Worm (Caenorhabditis elegans): ENCODE data around the gene C25H3.1.

The C25H3.1 gene

ce11 chrII:5698254-5698653 is 617 bp upstream of the C25H3.1 start:
- no peak for TF ChIP-seq dsc-1 (tag; optimal IDR thresholded peaks at IDR 0.05)
- TF ChIP-seq ceh-8 (GFP tag; optimal IDR thresholded peaks at IDR 0.05) = no peak
- TF ChIP-seq irx-1 (tag; optimal IDR thresholded peaks at IDR 0.05) = no peak
- no peak for TF ChIP-seq alr-1 (tag; optimal IDR thresholded peaks at IDR 0.05; ENCODE audit: borderline replicate concordance)
- TF ChIP-seq nhr-85 (tag) = peak; percentile 56
- no peak for TF ChIP-seq aly-2 (tag; optimal IDR thresholded peaks at IDR 0.05)
- TF ChIP-seq skn-1 (tag; optimal IDR thresholded peaks at IDR 0.05) = peak; percentile 4
- TF ChIP-seq ceh-63 (GFP tag; optimal IDR thresholded peaks at IDR 0.05) = no peak
- peak; percentile 33 for TF ChIP-seq nhr-47 (tag; optimal IDR thresholded peaks at IDR 0.05)
- TF ChIP-seq aha-1 (tag; optimal IDR thresholded peaks at IDR 0.05) = no peak
- no peak for TF ChIP-seq fkh-10 (GFP tag; optimal IDR thresholded peaks at IDR 0.05)
- no peak for TF ChIP-seq efl-1 (optimal IDR thresholded peaks at IDR 0.05)
- TF ChIP-seq efl-1 (GFP tag; optimal IDR thresholded peaks at IDR 0.05 in 1 of 2) = no peak
- TF ChIP-seq sox-4 (tag; optimal IDR thresholded peaks at IDR 0.05) = no peak
- TF ChIP-seq Y116A8C.19 (tag; optimal IDR thresholded peaks at IDR 0.05; ENCODE audit: borderline replicate concordance) = no peak
- TF ChIP-seq nhr-237 (tag; optimal IDR thresholded peaks at IDR 0.05) = no peak
- peak; percentile 81 for TF ChIP-seq pag-3 (tag; optimal IDR thresholded peaks at IDR 0.05; ENCODE audit: borderline replicate concordance, insufficient read depth)
- peak; percentile 27 to 72 for TF ChIP-seq lin-35 (GFP tag; optimal IDR thresholded peaks at IDR 0.05)
- TF ChIP-seq dpl-1 (GFP tag; optimal IDR thresholded peaks at IDR 0.05) = peak in 2 of 3 experiments; percentile 23 to 44
- peak; percentile 25 for TF ChIP-seq swsn-7 (tag; optimal IDR thresholded peaks at IDR 0.05)
- TF ChIP-seq fkh-8 (tag; optimal IDR thresholded peaks at IDR 0.05) = peak; percentile 19
- TF ChIP-seq blmp-1 (tag; optimal IDR thresholded peaks at IDR 0.05) = peak; percentile 38
- TF ChIP-seq sup-37 (GFP tag; optimal IDR thresholded peaks at IDR 0.05) = no peak
- TF ChIP-seq lir-3 (tag; optimal IDR thresholded peaks at IDR 0.05; ENCODE audit: poor library complexity) = no peak
- TF ChIP-seq ces-1 (GFP tag; optimal IDR thresholded peaks at IDR 0.05) = no peak
- TF ChIP-seq snu-23 (GFP tag; optimal IDR thresholded peaks at IDR 0.05) = peak; percentile 77
- TF ChIP-seq nhr-19 (GFP tag; conservative IDR thresholded peaks at IDR 0.05) = peak; percentile 82
- TF ChIP-seq nhr-77 (tag; optimal IDR thresholded peaks at IDR 0.05) = no peak
- TF ChIP-seq nhr-71 (tag; optimal IDR thresholded peaks at IDR 0.05) = peak; percentile 88
- no peak for TF ChIP-seq mef-2 (tag; optimal IDR thresholded peaks at IDR 0.05)
- no peak for TF ChIP-seq nhr-84 (tag; optimal IDR thresholded peaks at IDR 0.05)
- TF ChIP-seq nhr-11 (tag; optimal IDR thresholded peaks at IDR 0.05) = peak; percentile 36
- no peak for TF ChIP-seq pax-3 (tag; optimal IDR thresholded peaks at IDR 0.05)
- TF ChIP-seq rnt-1 (tag; optimal IDR thresholded peaks at IDR 0.05) = peak; percentile 57
- TF ChIP-seq egl-13 (tag; optimal IDR thresholded peaks at IDR 0.05) = no peak
- no peak for TF ChIP-seq isw-1 (GFP tag; IDR thresholded peaks at IDR 0.05)
- TF ChIP-seq nhr-76 (tag; optimal IDR thresholded peaks at IDR 0.05) = no peak
- no peak for TF ChIP-seq lin-15B (tag; optimal IDR thresholded peaks at IDR 0.05)
- TF ChIP-seq elt-3 (tag; optimal IDR thresholded peaks at IDR 0.05) = peak in 2 of 6 experiments; percentile 51 to 85
- no peak for TF ChIP-seq xbp-1 (tag; optimal IDR thresholded peaks at IDR 0.05)
- TF ChIP-seq lin-39 (tag; optimal IDR thresholded peaks at IDR 0.05) = no peak
- TF ChIP-seq ceh-90 (tag; optimal IDR thresholded peaks at IDR 0.05) = no peak
- TF ChIP-seq tbx-2 (tag; optimal IDR thresholded peaks at IDR 0.05) = peak; percentile 57
- TF ChIP-seq hlh-4 (tag; optimal IDR thresholded peaks at IDR 0.05) = no peak
- peak in 1 of 2 experiments; percentile 26 for TF ChIP-seq mdl-1 (tag; optimal IDR thresholded peaks at IDR 0.05)
- no peak for TF ChIP-seq pqm-1 (tag; optimal IDR thresholded peaks at IDR 0.05)
- TF ChIP-seq unc-98 (GFP tag; IDR thresholded peaks at IDR 0.05) = no peak
- TF ChIP-seq unc-62 (GFP tag; optimal IDR thresholded peaks at IDR 0.05) = no peak
- no peak for TF ChIP-seq sptf-1 (tag; optimal IDR thresholded peaks at IDR 0.05)
- TF ChIP-seq grh-1 (GFP tag; IDR thresholded peaks at IDR 0.05) = no peak
- no peak for TF ChIP-seq hpl-2 (GFP tag; optimal IDR thresholded peaks at IDR 0.05)
- no peak for TF ChIP-seq jun-1 (tag; optimal IDR thresholded peaks at IDR 0.05)
- TF ChIP-seq unc-130 (tag; optimal IDR thresholded peaks at IDR 0.05) = peak; percentile 81
- TF ChIP-seq zip-4 (GFP tag; optimal IDR thresholded peaks at IDR 0.05) = no peak
